Fruit fly (Drosophila melanogaster) whole organism, embryonic: ENCODE measurements around the gene shd.
A peak's percentile ranks its signal among the peaks of the same experiment; 100 is the strongest.

Experiments
- ATbp ChIP-seq: fragments of 200-800 bp; sonication (Bioruptor generic); optimal IDR thresholded peaks from 2 replicates; lab custom pipeline; 2017; ENCODE audit warnings: missing biosample characterization, mild to moderate bottlenecking, missing genetic modification characterization, missing genetic modification reagents
- CG11504 ChIP-seq: fragments of 200-800 bp; sonication (Bioruptor generic); optimal IDR thresholded peaks from 3 replicates; lab custom pipeline; 2019; ENCODE audit warnings: missing biosample characterization, mild to moderate bottlenecking, missing genetic modification characterization, moderate library complexity
- CG12391 ChIP-seq: fragments of 200-800 bp; sonication (Bioruptor generic); optimal IDR thresholded peaks from 3 replicates; lab custom pipeline; 2018; ENCODE audit warnings: missing biosample characterization, mild to moderate bottlenecking, missing genetic modification characterization, moderate library complexity
- CG14710 ChIP-seq: fragments of 200-800 bp; sonication (Bioruptor generic); optimal IDR thresholded peaks from 3 replicates; lab custom pipeline; 2019; ENCODE audit warnings: missing biosample characterization, mild to moderate bottlenecking, missing genetic modification characterization, moderate library complexity
- CG15269 ChIP-seq: fragments of 200-800 bp; sonication (Bioruptor generic); optimal IDR thresholded peaks from 2 replicates; lab custom pipeline; 2018; ENCODE audit warnings: missing biosample characterization, mild to moderate bottlenecking, missing genetic modification characterization, moderate library complexity
- CG15696 ChIP-seq: fragments of 200-800 bp; sonication (Bioruptor generic); optimal IDR thresholded peaks from 2 replicates; lab custom pipeline; 2019; ENCODE audit warnings: missing biosample characterization, mild to moderate bottlenecking, missing genetic modification characterization, moderate library complexity
- CG17361 ChIP-seq: fragments of 200-800 bp; sonication (Bioruptor generic); IDR thresholded peaks from 3 replicates; pipeline ENCODE4 v1.3.6; 2022; ENCODE audit warnings: missing biosample characterization, missing genetic modification characterization
- CG17829 ChIP-seq: fragments of 200-800 bp; optimal IDR thresholded peaks from 2 replicates; lab custom pipeline; 2019; ENCODE audit warnings: missing biosample characterization, mild to moderate bottlenecking, missing genetic modification characterization, moderate library complexity
- CG18262 ChIP-seq: fragments of 200-800 bp; optimal IDR thresholded peaks from 3 replicates; lab custom pipeline; 2019; ENCODE audit warnings: missing biosample characterization, mild to moderate bottlenecking, missing genetic modification characterization, moderate library complexity
- CG2678 ChIP-seq: fragments of 200-800 bp; sonication (Bioruptor generic); optimal IDR thresholded peaks from 3 replicates; lab custom pipeline; 2019; ENCODE audit warnings: missing biosample characterization, mild to moderate bottlenecking, missing genetic modification characterization, moderate library complexity
- CG31441 ChIP-seq: fragments of 200-800 bp; sonication (Bioruptor generic); IDR thresholded peaks from 2 replicates; pipeline ENCODE4 v1.3.6; 2022; ENCODE audit warnings: missing biosample characterization, missing genetic modification characterization
- CG33557 ChIP-seq: fragments of 200-800 bp; sonication (Bioruptor generic); optimal IDR thresholded peaks from 2 replicates; lab custom pipeline; 2019; ENCODE audit warnings: missing biosample characterization, mild to moderate bottlenecking, missing genetic modification characterization, moderate library complexity
- CG3847 ChIP-seq: fragments of 200-800 bp; sonication (Bioruptor generic); IDR thresholded peaks from 2 replicates; pipeline ENCODE4 v1.3.6; 2022; ENCODE audit warnings: missing biosample characterization, missing genetic modification characterization
- CG4282 ChIP-seq: fragments of 200-800 bp; sonication (Bioruptor generic); optimal IDR thresholded peaks from 2 replicates; lab custom pipeline; 2016; ENCODE audit warnings: missing biosample characterization, missing genetic modification characterization
- CG4360 ChIP-seq: fragments of 200-800 bp; sonication (Bioruptor generic); IDR thresholded peaks from 2 replicates; pipeline ENCODE4 v1.3.6; 2022; ENCODE audit warnings: missing biosample characterization, missing genetic modification characterization
- CG5180 ChIP-seq: fragments of 200-800 bp; sonication (Bioruptor generic); optimal IDR thresholded peaks from 3 replicates; lab custom pipeline; 2017; ENCODE audit warnings: missing biosample characterization, missing genetic modification characterization, mild to moderate bottlenecking, moderate library complexity, missing genetic modification reagents
- CG6791 ChIP-seq: fragments of 200-800 bp; sonication (Bioruptor generic); IDR thresholded peaks from 3 replicates; pipeline ENCODE4 v1.3.6; 2022; ENCODE audit warnings: missing biosample characterization, missing genetic modification characterization; ENCODE audit not compliant: partially characterized antibody
- CG7556 ChIP-seq: fragments of 200-800 bp; sonication (Bioruptor generic); optimal IDR thresholded peaks from 2 replicates; lab custom pipeline; 2017; ENCODE audit warnings: missing biosample characterization, mild to moderate bottlenecking, missing genetic modification characterization
- CG7839 ChIP-seq: fragments of 200-800 bp; sonication (Bioruptor generic); optimal IDR thresholded peaks from 3 replicates; lab custom pipeline; 2018; ENCODE audit warnings: missing biosample characterization, mild to moderate bottlenecking, missing genetic modification characterization, moderate library complexity
- CG8281 ChIP-seq: fragments of 200-800 bp; sonication (Bioruptor generic); optimal IDR thresholded peaks from 2 replicates; lab custom pipeline; 2018; ENCODE audit warnings: missing biosample characterization, mild to moderate bottlenecking, missing genetic modification characterization, moderate library complexity
- CG8388 ChIP-seq: fragments of 200-800 bp; sonication (Bioruptor generic); optimal IDR thresholded peaks from 2 replicates; lab custom pipeline; 2019; ENCODE audit warnings: missing biosample characterization, mild to moderate bottlenecking, missing genetic modification characterization, moderate library complexity
- CG9437 ChIP-seq: fragments of 200-800 bp; sonication (Bioruptor generic); optimal IDR thresholded peaks from 2 replicates; lab custom pipeline; 2018; ENCODE audit warnings: missing biosample characterization, mild to moderate bottlenecking, missing genetic modification characterization
- CTCF ChIP-seq: fragments of 200-800 bp; sonication (Bioruptor generic); optimal IDR thresholded peaks from 2 replicates; lab custom pipeline; 2017; ENCODE audit warnings: missing biosample characterization, mild to moderate bottlenecking, missing genetic modification characterization, moderate library complexity
- Deaf1 ChIP-seq: fragments of 200-800 bp; optimal IDR thresholded peaks from 3 replicates; lab custom pipeline; 2019; ENCODE audit warnings: missing biosample characterization, mild to moderate bottlenecking, missing genetic modification characterization, moderate library complexity
- Doc2 ChIP-seq: fragments of 200-800 bp; sonication (Bioruptor generic); IDR thresholded peaks from 2 replicates; pipeline ENCODE4 v1.3.6; 2022; ENCODE audit warnings: missing biosample characterization, missing genetic modification characterization
- Doc3 ChIP-seq: fragments of 200-800 bp; sonication (Bioruptor generic); IDR thresholded peaks from 3 replicates; pipeline ENCODE4 v1.3.6; 2022; ENCODE audit warnings: missing biosample characterization, missing genetic modification characterization; ENCODE audit not compliant: partially characterized antibody
- Hsf ChIP-seq: fragments of 200-800 bp; sonication (Bioruptor generic); optimal IDR thresholded peaks from 3 replicates; lab custom pipeline; 2016; ENCODE audit warnings: missing biosample characterization, missing genetic modification characterization
- Jarid2 ChIP-seq: fragments of 200-800 bp; sonication (Bioruptor generic); optimal IDR thresholded peaks from 3 replicates; lab custom pipeline; 2017; ENCODE audit warnings: mild to moderate bottlenecking, missing biosample characterization, missing genetic modification reagents, missing genetic modification characterization
- Kr ChIP-seq: fragments of 200-800 bp; sonication (Bioruptor generic); optimal IDR thresholded peaks from 2 replicates; lab custom pipeline; 2017; ENCODE audit warnings: missing biosample characterization, mild to moderate bottlenecking, missing genetic modification characterization
- NC2β ChIP-seq: fragments of 200-800 bp; sonication (Bioruptor generic); optimal IDR thresholded peaks from 2 replicates; lab custom pipeline; 2016; ENCODE audit warnings: missing biosample characterization, missing genetic modification characterization
- Oaz ChIP-seq: fragments of 200-800 bp; sonication (Bioruptor generic); IDR thresholded peaks from 2 replicates; pipeline ENCODE4 v1.3.6; 2022; ENCODE audit warnings: missing biosample characterization, missing genetic modification characterization
- Rfx ChIP-seq: fragments of 200-800 bp; sonication (Bioruptor generic); IDR thresholded peaks from 2 replicates; pipeline ENCODE4 v1.3.6; 2022; ENCODE audit warnings: missing biosample characterization, missing genetic modification characterization
- Vsx1 ChIP-seq: fragments of 200-800 bp; sonication (Bioruptor generic); optimal IDR thresholded peaks from 2 replicates; lab custom pipeline; 2017; ENCODE audit warnings: missing biosample characterization, mild to moderate bottlenecking, missing genetic modification characterization, missing genetic modification reagents
- Xrp1 ChIP-seq: fragments of 200-800 bp; sonication (Bioruptor generic); IDR thresholded peaks from 2 replicates; pipeline ENCODE4 v1.3.6; 2022; ENCODE audit warnings: missing biosample characterization, missing genetic modification characterization
- cad ChIP-seq: fragments of >200 bp; optimal IDR thresholded peaks from 2 replicates; lab custom pipeline; 2017; ENCODE audit warnings: missing biosample characterization, missing genetic modification characterization
- croc ChIP-seq: fragments of 200-800 bp; sonication (Bioruptor generic); conservative IDR thresholded peaks from 3 replicates; pipeline ENCODE4 v1.3.6; 2022; ENCODE audit warnings: missing biosample characterization, missing genetic modification characterization
- ems ChIP-seq: fragments of 200-800 bp; sonication (Bioruptor generic); optimal IDR thresholded peaks from 3 replicates; lab custom pipeline; 2016; ENCODE audit warnings: missing biosample characterization, missing genetic modification characterization
- grau ChIP-seq: fragments of 200-800 bp; optimal IDR thresholded peaks from 3 replicates; lab custom pipeline; 2019; ENCODE audit warnings: missing biosample characterization, mild to moderate bottlenecking, missing genetic modification characterization, moderate library complexity
- grn ChIP-seq: fragments of 200-800 bp; sonication (Bioruptor generic); optimal IDR thresholded peaks from 3 replicates; lab custom pipeline; 2017; ENCODE audit warnings: missing biosample characterization, missing genetic modification characterization
- gsb-n ChIP-seq: fragments of 200-800 bp; sonication (Bioruptor generic); optimal IDR thresholded peaks from 3 replicates; lab custom pipeline; 2018; ENCODE audit warnings: missing biosample characterization, mild to moderate bottlenecking, missing genetic modification characterization
- h ChIP-seq: fragments of >200 bp; optimal IDR thresholded peaks from 2 replicates; lab custom pipeline; 2017
- lola ChIP-seq, 3 experiments: fragments of >200 bp in 2 of 3; fragments of 200-800 bp in 1 of 3; sonication (Bioruptor generic) in 1 of 3; optimal IDR thresholded peaks; 2 replicates each; lab custom pipeline; 2017 to 2019; ENCODE audit warnings: missing biosample characterization in 3 of 3, missing genetic modification characterization in 3 of 3, mild to moderate bottlenecking in 1 of 3, moderate library complexity in 1 of 3
- org-1 ChIP-seq: fragments of 200-800 bp; sonication (Bioruptor generic); optimal IDR thresholded peaks from 2 replicates; lab custom pipeline; 2017; ENCODE audit warnings: missing biosample characterization, missing genetic modification characterization
- otp ChIP-seq: fragments of 200-800 bp; sonication (Bioruptor generic); IDR thresholded peaks from 3 replicates; pipeline ENCODE4, ENCODE4 v1.3.6; 2022; ENCODE audit warnings: missing biosample characterization, missing genetic modification characterization
- phol ChIP-seq: fragments of 200-800 bp; sonication (Bioruptor generic); optimal IDR thresholded peaks from 3 replicates; lab custom pipeline; 2018; ENCODE audit warnings: missing biosample characterization, mild to moderate bottlenecking, missing genetic modification characterization, moderate library complexity
- row ChIP-seq: fragments of 200-800 bp; sonication (Bioruptor generic); IDR thresholded peaks from 3 replicates; pipeline ENCODE4 v1.3.6; 2022; ENCODE audit warnings: missing biosample characterization, missing genetic modification characterization
- so ChIP-seq: fragments of 200-800 bp; sonication (Bioruptor generic); IDR thresholded peaks from 3 replicates; pipeline ENCODE4 v1.3.6; 2022; ENCODE audit warnings: missing biosample characterization, missing genetic modification characterization
- unpg ChIP-seq: fragments of 200-800 bp; sonication (Bioruptor generic); optimal IDR thresholded peaks from 3 replicates; lab custom pipeline; 2018; ENCODE audit warnings: missing biosample characterization, mild to moderate bottlenecking, missing genetic modification characterization, moderate library complexity

shd gene

DNA sequence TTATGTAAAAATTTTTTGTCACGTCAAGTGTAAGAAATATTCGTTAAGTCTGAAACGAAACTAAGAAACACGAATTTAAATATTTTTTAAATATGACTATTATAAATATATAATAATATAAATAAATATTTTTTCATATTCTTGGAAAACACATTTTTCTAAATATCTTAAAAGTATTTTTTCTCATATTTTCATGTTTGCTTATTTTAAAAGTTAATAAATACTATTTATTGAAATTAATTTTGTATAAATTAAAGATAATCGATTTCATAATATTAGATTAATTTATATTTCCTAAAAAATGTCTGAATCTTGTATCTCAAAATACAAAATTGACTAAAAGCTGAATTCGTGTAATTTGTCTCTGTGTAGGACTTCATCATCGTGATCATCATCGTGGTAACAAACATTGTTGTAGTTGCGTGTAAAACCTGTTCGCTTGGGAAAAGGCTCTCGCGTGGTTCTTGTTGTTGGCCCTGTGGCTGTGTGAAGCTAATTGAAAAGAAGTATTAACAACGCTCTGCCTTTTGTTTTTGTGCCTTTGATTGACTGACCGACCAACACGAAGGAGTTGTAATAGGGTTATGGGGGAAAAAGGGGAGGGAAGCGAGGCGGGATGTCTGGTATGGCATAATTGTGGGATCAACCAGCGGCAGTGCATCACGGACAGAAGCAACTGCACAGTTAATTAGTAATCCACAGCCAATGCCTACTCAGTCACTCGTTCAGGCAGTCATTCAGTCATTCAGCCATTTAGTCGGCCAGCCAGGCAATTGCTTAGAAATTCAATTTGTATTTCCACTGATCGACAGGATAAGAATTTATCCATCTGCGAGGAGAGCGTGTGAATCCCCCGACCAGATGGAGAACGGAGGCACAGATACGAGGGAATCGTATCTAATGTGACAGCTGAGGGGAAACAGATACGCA lies 2.6 kb upstream of the shd start:
- TF ChIP-seq CG15269 (tag; lab: Kevin White, UChicago) (peak; percentile 6), grau (peak; percentile 47), CG17361 (GFP tag; lab: Robert Waterston, UW) (peak; percentile 84), Doc2 (GFP tag; lab: Robert Waterston, UW) (no peak), CTCF (GFP tag; lab: Kevin White, UChicago) (no peak), Oaz (GFP tag; lab: Robert Waterston, UW) (no peak), CG6791 (0 out of 3 replicates have a peak, but pooled peaks have one; percentile 7), org-1 (GFP tag; lab: Kevin White, UChicago) (no peak), CG5180 (GFP tag; lab: Kevin White, UChicago) (peak; percentile 31), h (lab: Kevin White, UChicago) (no peak), CG3847 (GFP tag; lab: Robert Waterston, UW) (no peak), Doc3 (GFP tag; lab: Robert Waterston, UW) (no peak), Vsx1 (GFP tag; lab: Kevin White, UChicago) (peak; percentile 1), otp (GFP tag; lab: Robert Waterston, UW) (0 out of 3 replicates have a peak, but pooled peaks have one; percentile 7), CG8388 (GFP tag; lab: Kevin White, UChicago) (peak; percentile 26), CG17829 (peak; percentile 63), Jarid2 (GFP tag; lab: Kevin White, UChicago) (no peak), Deaf1 (tag; lab: Kevin White, UChicago) (peak; percentile 9), CG7839 (tag; lab: Kevin White, UChicago) (peak; percentile 39), cad (GFP tag; lab: Kevin White, UChicago) (no peak), CG4282 (GFP tag; lab: Kevin White, UChicago) (no peak), CG12391 (tag; lab: Kevin White, UChicago) (peak; percentile 38), CG4360 (GFP tag; lab: Robert Waterston, UW) (0 out of 2 replicates have a peak, but pooled peaks have one; percentile 17), CG9437 (GFP tag; lab: Kevin White, UChicago) (peak; percentile 31), Kr (peak; percentile 59), lola (GFP tag; optimal IDR thresholded peaks at IDR 0.05; lab: Kevin White, UChicago) (peak in 1 of 3 experiments; percentile 80), CG7556 (GFP tag; lab: Kevin White, UChicago) (peak; percentile 18), Xrp1 (GFP tag; lab: Robert Waterston, UW) (no peak; the same call in 1 of the 2 replicates), unpg (GFP tag; lab: Kevin White, UChicago) (peak; percentile 13), ems (GFP tag; lab: Kevin White, UChicago) (no peak), CG31441 (GFP tag; lab: Robert Waterston, UW) (peak; percentile 62; the same call in 1 of the 2 replicates), CG15696 (tag; lab: Kevin White, UChicago) (peak; percentile 16), CG11504 (tag; lab: Kevin White, UChicago) (peak; percentile 38), CG8281 (tag; lab: Kevin White, UChicago) (peak; percentile 67), Hsf (no peak), croc (GFP tag; lab: Robert Waterston, UW) (no peak), CG2678 (tag; lab: Kevin White, UChicago) (peak; percentile 50), Rfx (no peak), CG14710 (peak; percentile 59), grn (peak; percentile 82), CG33557 (peak; percentile 42), gsb-n (tag; lab: Kevin White, UChicago) (peak; percentile 28), ATbp (GFP tag; lab: Kevin White, UChicago) (no peak), row (GFP tag; lab: Robert Waterston, UW) (0 out of 3 replicates have a peak, but pooled peaks have one; percentile 10), so (no peak), phol (peak; percentile 13), CG18262 (tag; lab: Kevin White, UChicago) (peak; percentile 81), NC2β (no peak)
